Fruit fly (Drosophila melanogaster): ENCODE results near the gene croc.

croc gene

DNA sequence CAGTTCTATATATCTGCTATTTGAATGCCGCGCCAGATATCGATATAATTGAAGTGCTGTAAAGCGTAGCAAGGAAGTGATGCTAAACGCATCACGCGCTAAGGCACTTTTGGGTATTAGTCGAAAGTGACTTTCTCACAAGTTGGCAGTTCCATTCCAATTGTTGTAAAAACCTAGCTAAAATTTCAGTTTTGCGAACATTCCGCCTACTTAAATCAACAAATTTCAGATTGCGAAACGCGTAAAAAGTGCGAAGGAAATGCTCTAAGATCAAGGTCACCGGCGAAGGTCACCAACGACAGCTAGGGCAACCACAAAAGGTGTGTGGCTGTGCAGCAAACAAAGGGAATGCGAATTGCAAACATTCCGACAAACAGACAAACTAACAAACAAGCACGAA, 30.6 kb downstream of the croc start, which contains the start of gene Syx7 (continued):
- TF ChIP-seq Lpt (GFP tag; optimal IDR thresholded peaks at IDR 0.05) = no peak
- peak; percentile 42 for TF ChIP-seq HmgD (GFP tag; optimal IDR thresholded peaks at IDR 0.05)
- no peak for TF ChIP-seq stc (GFP tag; IDR thresholded peaks at IDR 0.05)
- TF ChIP-seq CG9727 (GFP tag; optimal IDR thresholded peaks at IDR 0.05) = no peak
- no peak for TF ChIP-seq CG1602 (GFP tag; optimal IDR thresholded peaks at IDR 0.05)
- no peak for TF ChIP-seq Oli (tag; optimal IDR thresholded peaks at IDR 0.05)
- no peak for TF ChIP-seq CG32532 (GFP tag; IDR thresholded peaks at IDR 0.05)
- no peak for TF ChIP-seq CG15479 (GFP tag; optimal IDR thresholded peaks at IDR 0.05)
- no peak for TF ChIP-seq Optix (GFP tag; IDR thresholded peaks at IDR 0.05)
- TF ChIP-seq Vsx1 (GFP tag; optimal IDR thresholded peaks at IDR 0.05) = no peak
- TF ChIP-seq her (GFP tag; optimal IDR thresholded peaks at IDR 0.05) = peak; percentile 60
- no peak for TF ChIP-seq H15 (GFP tag; IDR thresholded peaks at IDR 0.05)
- no peak for TF ChIP-seq prd (optimal IDR thresholded peaks at IDR 0.05)
- no peak for TF ChIP-seq prd (GFP tag; IDR thresholded peaks at IDR 0.05)
- TF ChIP-seq inv (GFP tag; IDR thresholded peaks at IDR 0.05; ENCODE audit: partially characterized antibody) = no peak; the same call in 1 of the 2 replicates
- TF ChIP-seq Dref (GFP tag; IDR thresholded peaks at IDR 0.05) = peak; percentile 94
- no peak for TF ChIP-seq Nf-YA (GFP tag; IDR thresholded peaks at IDR 0.05)
- TF ChIP-seq repo (GFP tag; optimal IDR thresholded peaks at IDR 0.05) = no peak
- TF ChIP-seq D (optimal IDR thresholded peaks at IDR 0.05) = no peak
- no peak for TF ChIP-seq D (GFP tag; optimal IDR thresholded peaks at IDR 0.05)
- TF ChIP-seq CG33213 (GFP tag; optimal IDR thresholded peaks at IDR 0.05) = peak; percentile 65
- TF ChIP-seq crol (GFP tag; IDR thresholded peaks at IDR 0.05) = no peak
- no peak for TF ChIP-seq sqz (GFP tag; optimal IDR thresholded peaks at IDR 0.05)
- TF ChIP-seq Antp (GFP tag; optimal IDR thresholded peaks at IDR 0.05) = peak; percentile 16
- no peak for TF ChIP-seq CG14860 (GFP tag; IDR thresholded peaks at IDR 0.05; ENCODE audit: partially characterized antibody)
- no peak for TF ChIP-seq CG14050 (GFP tag; IDR thresholded peaks at IDR 0.05)
- peak; percentile 64 for TF ChIP-seq nmo (GFP tag; optimal IDR thresholded peaks at IDR 0.05)
- TF ChIP-seq CG9932 (GFP tag; IDR thresholded peaks at IDR 0.05) = peak; percentile 39; the same call in 1 of the 2 replicates
- peak; percentile 75 for TF ChIP-seq CG2116 (GFP tag; optimal IDR thresholded peaks at IDR 0.05)
- no peak for TF ChIP-seq ind (GFP tag; optimal IDR thresholded peaks at IDR 0.05)
- peak; percentile 81 for TF ChIP-seq MBD-R2 (GFP tag; IDR thresholded peaks at IDR 0.05)
- TF ChIP-seq Fer3 (tag; optimal IDR thresholded peaks at IDR 0.05) = no peak
- TF ChIP-seq salm (tag; optimal IDR thresholded peaks at IDR 0.05) = no peak
- no peak for TF ChIP-seq nerfin-2 (GFP tag; IDR thresholded peaks at IDR 0.05; ENCODE audit: partially characterized antibody)
- TF ChIP-seq E2f2 (GFP tag; IDR thresholded peaks at IDR 0.05) = peak; percentile 99
- TF ChIP-seq CG13123 (GFP tag; optimal IDR thresholded peaks at IDR 0.05) = no peak
- no peak for TF ChIP-seq ssp (GFP tag; IDR thresholded peaks at IDR 0.05)
- TF ChIP-seq trem (tag; optimal IDR thresholded peaks at IDR 0.05) = peak; percentile 99
- no peak for TF ChIP-seq run (tag; optimal IDR thresholded peaks at IDR 0.05)
- TF ChIP-seq aop (GFP tag; IDR thresholded peaks at IDR 0.05) = no peak
- TF ChIP-seq CG7372 (GFP tag; IDR thresholded peaks at IDR 0.05) = no peak
- no peak for TF ChIP-seq Hr51 (GFP tag; optimal IDR thresholded peaks at IDR 0.05)
- no peak for TF ChIP-seq corto (GFP tag; optimal IDR thresholded peaks at IDR 0.05)
- TF ChIP-seq Scr (GFP tag; IDR thresholded peaks at IDR 0.05; ENCODE audit: partially characterized antibody) = peak; percentile 62
- peak; percentile 37; the same call in 1 of the 2 replicates for TF ChIP-seq sna (GFP tag; IDR thresholded peaks at IDR 0.05; ENCODE audit: partially characterized antibody)
- TF ChIP-seq CG3726 (GFP tag; IDR thresholded peaks at IDR 0.05) = no peak
- TF ChIP-seq hth (optimal IDR thresholded peaks at IDR 0.05) = no peak
- peak; percentile 50; the same call in 1 of the 2 replicates for TF ChIP-seq slbo (GFP tag; IDR thresholded peaks at IDR 0.05)
- TF ChIP-seq Adf1 (GFP tag; IDR thresholded peaks at IDR 0.05) = no peak
- TF ChIP-seq CG42726 (GFP tag; IDR thresholded peaks at IDR 0.05; ENCODE audit: partially characterized antibody) = peak; percentile 59; the same call in 1 of the 2 replicates
- peak; percentile 33 for TF ChIP-seq ERR (GFP tag; optimal IDR thresholded peaks at IDR 0.05)
- no peak for TF ChIP-seq Sox100B (GFP tag; optimal IDR thresholded peaks at IDR 0.05)
